Comparison of ENCODE assay signal across 2 fruit fly cellular contexts in the genomic region with DNA sequence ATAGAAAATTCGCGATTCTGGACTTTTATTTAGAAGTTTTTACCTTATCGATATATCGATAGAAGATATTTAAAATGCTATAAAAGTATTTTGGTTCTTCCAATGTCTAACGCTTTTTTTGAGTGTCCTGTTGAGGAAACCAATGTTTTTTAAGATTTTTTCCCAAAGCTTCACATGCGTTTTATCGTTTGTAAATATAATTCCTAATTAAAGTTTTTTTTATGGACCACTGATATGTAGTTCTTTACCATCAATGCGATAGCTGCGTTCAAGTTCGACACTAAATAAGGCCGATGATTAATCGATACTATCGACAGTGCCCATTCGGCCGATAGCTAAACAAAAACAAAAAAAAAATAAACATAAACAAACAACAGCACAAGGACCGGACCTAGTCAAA.
TF ChIP-seq lines count a peak whose summit lies in the region.

TSS of gene ATbp (plus strand) at position 312 of the 400 bp plus-strand sequence.

TF ChIP-seq in whole organism, embryonic, 481 proteins besides CTCF, POLR2A, EP300 and RAD21 (continued from another document and continues in another):
- TF ChIP-seq CG3847 (GFP tag; IDR thresholded peaks at IDR 0.05; lab: Robert Waterston, UW) (0 out of 2 replicates have a peak, but pooled peaks have one; percentile 20), sqz (GFP tag; optimal IDR thresholded peaks at IDR 0.05; lab: Kevin White, UChicago) (peak; percentile 63), Myb (GFP tag; optimal IDR thresholded peaks at IDR 0.05; lab: Kevin White, UChicago) (peak; percentile 53), CG10462 (GFP tag; optimal IDR thresholded peaks at IDR 0.05; lab: Kevin White, UChicago) (no peak), Dbx (GFP tag; IDR thresholded peaks at IDR 0.05; lab: Robert Waterston, UW) (0 out of 3 replicates have a peak, but pooled peaks have one; percentile 14), ato (GFP tag; IDR thresholded peaks at IDR 0.05; lab: Robert Waterston, UW; ENCODE audit: partially characterized antibody) (peak; percentile 81), Opbp (GFP tag; IDR thresholded peaks at IDR 0.05; lab: Robert Waterston, UW; ENCODE audit: partially characterized antibody) (peak; percentile 93), row (GFP tag; IDR thresholded peaks at IDR 0.05; lab: Robert Waterston, UW) (peak; percentile 75), Ets97D (GFP tag; optimal IDR thresholded peaks at IDR 0.05; lab: Kevin White, UChicago) (peak; percentile 22), vnd (GFP tag; IDR thresholded peaks at IDR 0.05; lab: Robert Waterston, UW; ENCODE audit: partially characterized antibody) (peak; percentile 97), E2f2 (GFP tag; IDR thresholded peaks at IDR 0.05; lab: Robert Waterston, UW) (0 out of 2 replicates have a peak, but pooled peaks have one; percentile 22), knrl (GFP tag; IDR thresholded peaks at IDR 0.05; lab: Robert Waterston, UW; ENCODE audit: partially characterized antibody) (peak; percentile 97), pzg (GFP tag; optimal IDR thresholded peaks at IDR 0.05; lab: Kevin White, UChicago) (peak; percentile 20), CG18599 (GFP tag; optimal IDR thresholded peaks at IDR 0.05; lab: Kevin White, UChicago) (no peak), CoRest (tag; optimal IDR thresholded peaks at IDR 0.05; lab: Kevin White, UChicago) (peak; percentile 54), Rfx (GFP tag; IDR thresholded peaks at IDR 0.05; lab: Robert Waterston, UW) (no peak; the same call in 1 of the 2 replicates), CG31441 (GFP tag; IDR thresholded peaks at IDR 0.05; lab: Robert Waterston, UW) (no peak; the same call in 1 of the 2 replicates), ssp (GFP tag; IDR thresholded peaks at IDR 0.05; lab: Robert Waterston, UW) (no peak), trem (tag; optimal IDR thresholded peaks at IDR 0.05; lab: Kevin White, UChicago) (peak; percentile 35), gfzf (GFP tag; optimal IDR thresholded peaks at IDR 0.05; lab: Kevin White, UChicago) (peak; percentile 20), fd3F (GFP tag; optimal IDR thresholded peaks at IDR 0.05; lab: Kevin White, UChicago) (no peak), CG10979 (tag; optimal IDR thresholded peaks at IDR 0.05; lab: Kevin White, UChicago) (no peak), zf30C (GFP tag; optimal IDR thresholded peaks at IDR 0.05; lab: Kevin White, UChicago) (no peak), zen2 (GFP tag; IDR thresholded peaks at IDR 0.05; lab: Robert Waterston, UW; ENCODE audit: partially characterized antibody) (peak; percentile 59; the same call in 2 of the 3 replicates), CG5953 (GFP tag; IDR thresholded peaks at IDR 0.05; lab: Robert Waterston, UW) (no peak), twi (tag; optimal IDR thresholded peaks at IDR 0.05; lab: Kevin White, UChicago) (no peak), CG7786 (GFP tag; optimal IDR thresholded peaks at IDR 0.05; lab: Kevin White, UChicago) (no peak), CG2129 (GFP tag; IDR thresholded peaks at IDR 0.05; lab: Robert Waterston, UW; ENCODE audit: partially characterized antibody) (peak; percentile 83), CG4730 (GFP tag; IDR thresholded peaks at IDR 0.05; lab: Robert Waterston, UW) (no peak), sna (GFP tag; IDR thresholded peaks at IDR 0.05; lab: Robert Waterston, UW; ENCODE audit: partially characterized antibody) (peak; percentile 92), CG17361 (GFP tag; IDR thresholded peaks at IDR 0.05; lab: Robert Waterston, UW) (0 out of 3 replicates have a peak, but pooled peaks have one; percentile 28), chinmo (GFP tag; IDR thresholded peaks at IDR 0.05; lab: Robert Waterston, UW; ENCODE audit: partially characterized antibody) (peak; percentile 81; the same call in 2 of the 4 replicates), Doc3 (GFP tag; IDR thresholded peaks at IDR 0.05; lab: Robert Waterston, UW; ENCODE audit: partially characterized antibody) (peak; percentile 89), CG9932 (GFP tag; IDR thresholded peaks at IDR 0.05; lab: Robert Waterston, UW) (peak; percentile 56; the same call in 1 of the 2 replicates), CG7963 (GFP tag; IDR thresholded peaks at IDR 0.05; lab: Robert Waterston, UW; ENCODE audit: partially characterized antibody) (peak; percentile 91), CG3995 (GFP tag; optimal IDR thresholded peaks at IDR 0.05; lab: Kevin White, UChicago) (peak; percentile 92), CG14441 (GFP tag; IDR thresholded peaks at IDR 0.05; lab: Robert Waterston, UW) (no peak), CG10267 (tag; optimal IDR thresholded peaks at IDR 0.05; lab: Kevin White, UChicago) (peak; percentile 33), sens (GFP tag; lab: Kevin White, UChicago) (peak; percentile 78), CG14710 (tag; optimal IDR thresholded peaks at IDR 0.05; lab: Kevin White, UChicago) (peak; percentile 40), unc-4 (GFP tag; IDR thresholded peaks at IDR 0.05; lab: Robert Waterston, UW; ENCODE audit: partially characterized antibody) (peak; percentile 81), Med (GFP tag; lab: Kevin White, UChicago) (peak; percentile 36), Scr (GFP tag; IDR thresholded peaks at IDR 0.05; lab: Robert Waterston, UW; ENCODE audit: partially characterized antibody) (peak; percentile 95), Gug (GFP tag; IDR thresholded peaks at IDR 0.05; lab: Robert Waterston, UW) (peak; percentile 35; the same call in 1 of the 4 replicates), al (GFP tag; IDR thresholded peaks at IDR 0.05; lab: Robert Waterston, UW) (no peak), ap (GFP tag; IDR thresholded peaks at IDR 0.05; lab: Robert Waterston, UW) (no peak), Dll (GFP tag; IDR thresholded peaks at IDR 0.05; lab: Robert Waterston, UW; ENCODE audit: partially characterized antibody) (peak; percentile 89), CG13287 (GFP tag; IDR thresholded peaks at IDR 0.05; lab: Robert Waterston, UW; ENCODE audit: partially characterized antibody) (peak; percentile 83), CG32772 (GFP tag; IDR thresholded peaks at IDR 0.05; lab: Robert Waterston, UW) (peak; percentile 43; the same call in 1 of the 2 replicates), Sry-δ (GFP tag; optimal IDR thresholded peaks at IDR 0.05; lab: Kevin White, UChicago) (peak; percentile 83), HLH4C (GFP tag; IDR thresholded peaks at IDR 0.05; lab: Robert Waterston, UW; ENCODE audit: partially characterized antibody) (peak; percentile 92), inv (GFP tag; IDR thresholded peaks at IDR 0.05; lab: Robert Waterston, UW; ENCODE audit: partially characterized antibody) (peak; percentile 94), mld (GFP tag; IDR thresholded peaks at IDR 0.05; lab: Robert Waterston, UW; ENCODE audit: partially characterized antibody) (peak; percentile 85), Ets65A (GFP tag; lab: Kevin White, UChicago) (peak; percentile 79), stwl (tag; optimal IDR thresholded peaks at IDR 0.05; lab: Kevin White, UChicago) (peak; percentile 37), Doc2 (GFP tag; IDR thresholded peaks at IDR 0.05; lab: Robert Waterston, UW) (no peak), CG32532 (GFP tag; IDR thresholded peaks at IDR 0.05; lab: Robert Waterston, UW) (peak; percentile 19; the same call in 1 of the 2 replicates), gcm2 (GFP tag; optimal IDR thresholded peaks at IDR 0.05; lab: Kevin White, UChicago) (no peak)

TF ChIP-seq in whole organism, prepupa, 60 proteins besides CTCF, POLR2A, EP300 and RAD21 (continued from another document):
- TF ChIP-seq CG8319 (GFP tag; optimal IDR thresholded peaks at IDR 0.05; lab: Kevin White, UChicago) (no peak), CG11902 (GFP tag; optimal IDR thresholded peaks at IDR 0.05; lab: Kevin White, UChicago) (no peak), CG6808 (GFP tag; optimal IDR thresholded peaks at IDR 0.05; lab: Kevin White, UChicago) (no peak), achi (GFP tag; optimal IDR thresholded peaks at IDR 0.05; lab: Kevin White, UChicago) (no peak), CG34406 (GFP tag; optimal IDR thresholded peaks at IDR 0.05; lab: Kevin White, UChicago) (no peak), Hr4 (GFP tag; optimal IDR thresholded peaks at IDR 0.05; lab: Kevin White, UChicago) (no peak), cyc (GFP tag; optimal IDR thresholded peaks at IDR 0.05; lab: Kevin White, UChicago) (no peak), acj6 (GFP tag; optimal IDR thresholded peaks at IDR 0.05; lab: Kevin White, UChicago) (no peak), esn (GFP tag; optimal IDR thresholded peaks at IDR 0.05; lab: Kevin White, UChicago) (peak; percentile 27), eg (GFP tag; IDR thresholded peaks at IDR 0.05; lab: Robert Waterston, UW) (no peak), Eip93F (GFP tag; optimal IDR thresholded peaks at IDR 0.05; lab: Kevin White, UChicago) (no peak), OdsH (GFP tag; optimal IDR thresholded peaks at IDR 0.05; lab: Kevin White, UChicago) (no peak), Met (GFP tag; optimal IDR thresholded peaks at IDR 0.05; lab: Kevin White, UChicago) (no peak), dsx (GFP tag; optimal IDR thresholded peaks at IDR 0.05; lab: Kevin White, UChicago; ENCODE audit: poor library complexity, severe bottlenecking) (no peak), CG4318 (GFP tag; optimal IDR thresholded peaks at IDR 0.05; lab: Kevin White, UChicago) (no peak), Sox102F (GFP tag; optimal IDR thresholded peaks at IDR 0.05; lab: Kevin White, UChicago) (no peak), CG6854 (GFP tag; optimal IDR thresholded peaks at IDR 0.05; lab: Kevin White, UChicago) (no peak), CG15336 (GFP tag; IDR thresholded peaks at IDR 0.05; lab: Robert Waterston, UW) (no peak), Gug (GFP tag; IDR thresholded peaks at IDR 0.05; lab: Robert Waterston, UW) (no peak), CG6792 (GFP tag; optimal IDR thresholded peaks at IDR 0.05; lab: Kevin White, UChicago) (no peak), Eip78C (GFP tag; lab: Kevin White, UChicago) (peak; percentile 36), pdm3 (GFP tag; optimal IDR thresholded peaks at IDR 0.05; lab: Kevin White, UChicago) (no peak), CG9139 (GFP tag; optimal IDR thresholded peaks at IDR 0.05; lab: Kevin White, UChicago) (no peak), Sox14 (GFP tag; optimal IDR thresholded peaks at IDR 0.05; lab: Kevin White, UChicago) (peak; percentile 37), Ets96B (tag; optimal IDR thresholded peaks at IDR 0.05; lab: Kevin White, UChicago) (no peak), CG3032 (tag; optimal IDR thresholded peaks at IDR 0.05; lab: Kevin White, UChicago) (peak; percentile 12), CG32006 (GFP tag; optimal IDR thresholded peaks at IDR 0.05; lab: Kevin White, UChicago) (no peak), Blimp-1 (GFP tag; optimal IDR thresholded peaks at IDR 0.05; lab: Kevin White, UChicago) (no peak), Hr38 (GFP tag; optimal IDR thresholded peaks at IDR 0.05; lab: Kevin White, UChicago) (no peak)
TF ChIP-seq in whole organism, prepupa: peak in this region for 10.
